Worm (Caenorhabditis elegans): Measurements from ENCODE around the gene F09G8.10.
A peak's percentile ranks its signal among the peaks of the same experiment; 100 is the strongest.

Gene F09G8.10

ce11 chrIII:8239325-8239724 lies 32.6 kb downstream of the F09G8.10 start, which contains the start of gene tsp-1:
Gene tsp-1, minus strand, starts transcription at chrIII:8239423.
- TF ChIP-seq W03F9.2 (tag; optimal IDR thresholded peaks at IDR 0.05), result no peak
- TF ChIP-seq him-1 (tag; optimal IDR thresholded peaks at IDR 0.05), result no peak
- TF ChIP-seq dao-5 (tag; optimal IDR thresholded peaks at IDR 0.05), result no peak

ce11 chrIII:8237827-8238226 lies 34.1 kb downstream of the F09G8.10 start, which contains the start of gene tsp-2:
Gene tsp-2, minus strand, starts transcription at chrIII:8237935.
- TF ChIP-seq dao-5 (tag; optimal IDR thresholded peaks at IDR 0.05), result no peak

- TF ChIP-seq W03F9.2 (tag; optimal IDR thresholded peaks at IDR 0.05), result no peak
- TF ChIP-seq him-1 (tag; optimal IDR thresholded peaks at IDR 0.05), result no peak
- TF ChIP-seq dao-5 (tag; optimal IDR thresholded peaks at IDR 0.05), result no peak
Measured at ce11 chrIII:8235880-8236279, 36.1 kb downstream of the F09G8.10 start, which contains the start of gene C02F5.5. Gene C02F5.5, plus strand, starts transcription at chrIII:8236180.

ce11 chrIII:8235358-8235757 lies 36.6 kb downstream of the F09G8.10 start, which contains the start of gene C02F5.14:
Gene C02F5.14, minus strand, starts transcription at chrIII:8235514.
- TF ChIP-seq dao-5 (tag; optimal IDR thresholded peaks at IDR 0.05), result no peak
- TF ChIP-seq W03F9.2 (tag; optimal IDR thresholded peaks at IDR 0.05), result no peak
- TF ChIP-seq him-1 (tag; optimal IDR thresholded peaks at IDR 0.05), result no peak

- TF ChIP-seq him-1 (tag; optimal IDR thresholded peaks at IDR 0.05) (no peak), W03F9.2 (tag; optimal IDR thresholded peaks at IDR 0.05) (no peak), dao-5 (tag; optimal IDR thresholded peaks at IDR 0.05) (no peak)
Measured at ce11 chrIII:8232634-8233033, 39.3 kb downstream of the F09G8.10 start, which contains the start of gene henn-1. Gene henn-1, plus strand, starts transcription at chrIII:8232651.

- TF ChIP-seq dao-5 (tag; optimal IDR thresholded peaks at IDR 0.05), result no peak
- no peak for TF ChIP-seq him-1 (tag; optimal IDR thresholded peaks at IDR 0.05)
- TF ChIP-seq W03F9.2 (tag; optimal IDR thresholded peaks at IDR 0.05), result no peak
Measured at ce11 chrIII:8229480-8229879, 42.5 kb downstream of the F09G8.10 start.

ce11 chrIII:8228916-8229315 lies 43.1 kb downstream of the F09G8.10 start:
- TF ChIP-seq dao-5 (tag; optimal IDR thresholded peaks at IDR 0.05), result no peak
- TF ChIP-seq W03F9.2 (tag; optimal IDR thresholded peaks at IDR 0.05), result no peak
- no peak for TF ChIP-seq him-1 (tag; optimal IDR thresholded peaks at IDR 0.05)

- TF ChIP-seq W03F9.2 (tag; optimal IDR thresholded peaks at IDR 0.05) (peak; percentile 2), him-1 (tag; optimal IDR thresholded peaks at IDR 0.05) (peak; percentile 84), dao-5 (tag; optimal IDR thresholded peaks at IDR 0.05) (no peak)
Measured at ce11 chrIII:8227511-8227910, 44.5 kb downstream of the F09G8.10 start, which contains the start of gene fbxl-1. Gene fbxl-1, plus strand, starts transcription at chrIII:8227830.

ce11 chrIII:8226178-8226577 lies 45.8 kb downstream of the F09G8.10 start, which contains the start of gene rfs-1:
Gene rfs-1, plus strand, starts transcription at chrIII:8226478.
- TF ChIP-seq dao-5 (tag; optimal IDR thresholded peaks at IDR 0.05), result no peak
- no peak for TF ChIP-seq him-1 (tag; optimal IDR thresholded peaks at IDR 0.05)
- TF ChIP-seq W03F9.2 (tag; optimal IDR thresholded peaks at IDR 0.05), result no peak

ce11 chrIII:8224769-8225168 lies 47.2 kb downstream of the F09G8.10 start, which contains the start of gene mob-4:
Gene mob-4, plus strand, starts transcription at chrIII:8225097.
- TF ChIP-seq W03F9.2 (tag; optimal IDR thresholded peaks at IDR 0.05), result no peak
- no peak for TF ChIP-seq dao-5 (tag; optimal IDR thresholded peaks at IDR 0.05)
- no peak for TF ChIP-seq him-1 (tag; optimal IDR thresholded peaks at IDR 0.05)
